Worm (Caenorhabditis elegans): ENCODE measurements around the gene str-247.

ce11 chrV:3912472-3912871 lies 41.4 kb upstream of the str-247 start, which contains the start of gene srx-68:
- TF ChIP-seq aly-2 (tag; optimal IDR thresholded peaks at IDR 0.05) (no peak), ZK546.5 (tag; optimal IDR thresholded peaks at IDR 0.05) (no peak), lsy-2 (tag; optimal IDR thresholded peaks at IDR 0.05) (no peak), fkh-10 (GFP tag; optimal IDR thresholded peaks at IDR 0.05) (no peak), F37D6.2 (tag; optimal IDR thresholded peaks at IDR 0.05) (no peak), jun-1 (tag; optimal IDR thresholded peaks at IDR 0.05) (no peak), ces-1 (GFP tag; optimal IDR thresholded peaks at IDR 0.05) (no peak), ceh-44 (GFP tag; IDR thresholded peaks at IDR 0.05) (no peak), mep-1 (tag; optimal IDR thresholded peaks at IDR 0.05) (no peak)
